Worm (Caenorhabditis elegans) whole organism, midembryonic: ENCODE measurements around the gene nta-1.

Source experiments
- cog-1 ChIP-seq: sonication (generic microtip); optimal IDR thresholded peaks from 2 replicates; lab custom pipeline; 2016; ENCODE audit warnings: missing genetic modification characterization, missing compliant biosample characterization
- flt-1 ChIP-seq: fragments of 200-800 bp; sonication (Bioruptor generic); IDR thresholded peaks from 2 replicates; pipeline ENCODE4 v1.3.6; 2022; ENCODE audit warnings: missing genetic modification characterization, missing compliant biosample characterization
- klf-2 ChIP-seq: fragments of 200-800 bp; sonication (Bioruptor generic); conservative IDR thresholded peaks from 2 replicates; pipeline ENCODE4 v1.3.6; 2022; ENCODE audit warnings: missing genetic modification reagents, missing genetic modification characterization, missing compliant biosample characterization
- ref-1 ChIP-seq: fragments of 200-800 bp; sonication (Bioruptor generic); conservative IDR thresholded peaks from 2 replicates; pipeline ENCODE4 v1.3.6; 2022; ENCODE audit warnings: missing genetic modification reagents, missing genetic modification characterization, missing compliant biosample characterization
- tab-1 ChIP-seq: fragments of 200-800 bp; sonication (Bioruptor generic); IDR thresholded peaks from 2 replicates; pipeline ENCODE4 v1.3.6; 2022; ENCODE audit warnings: missing genetic modification characterization, missing compliant biosample characterization
- ztf-23 ChIP-seq: fragments of 200-800 bp; sonication (Bioruptor generic); IDR thresholded peaks from 2 replicates; pipeline ENCODE4 v1.3.6; 2022; ENCODE audit warnings: missing genetic modification reagents, missing genetic modification characterization, missing compliant biosample characterization
- ztf-29 ChIP-seq: fragments of 200-800 bp; sonication (Bioruptor generic); IDR thresholded peaks from 2 replicates; pipeline ENCODE4 v1.3.6; 2022; ENCODE audit warnings: missing genetic modification reagents, missing genetic modification characterization, missing compliant biosample characterization

DNA sequence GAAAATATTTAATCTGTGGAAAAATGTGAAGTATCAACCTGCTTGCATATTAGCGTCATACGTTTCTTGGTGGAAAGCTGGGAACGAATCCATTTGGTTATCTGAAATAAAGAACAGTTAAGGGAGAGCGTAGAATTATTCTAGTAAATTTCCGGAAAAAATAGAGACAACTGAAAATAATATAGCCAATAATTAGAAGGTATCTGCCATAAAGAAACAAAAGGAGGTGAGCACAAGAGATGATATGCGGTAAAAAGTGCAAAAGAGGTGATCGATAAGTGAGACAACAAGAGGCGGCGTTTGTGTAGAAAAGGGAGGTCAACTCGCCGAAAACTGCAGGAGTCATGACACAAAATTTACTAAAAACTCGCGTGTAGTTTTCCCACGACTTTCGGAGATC is 35.8 kb upstream of the nta-1 start, which contains the start of gene T24E12.11:
- TF ChIP-seq klf-2 (GFP tag; lab: Robert Waterston, UW) (no peak), ref-1 (GFP tag; lab: Robert Waterston, UW) (no peak), cog-1 (no peak), tab-1 (GFP tag; lab: Robert Waterston, UW) (no peak), ztf-29 (GFP tag; lab: Robert Waterston, UW) (no peak), ztf-23 (no peak), flt-1 (GFP tag; lab: Robert Waterston, UW) (no peak)
